Fruit fly (Drosophila melanogaster) whole organism, embryonic: ENCODE measurements around the gene sti.

Experiments
- B-H2 ChIP-seq: fragments of 200-800 bp; sonication (Bioruptor generic); optimal IDR thresholded peaks from 2 replicates; lab custom pipeline; 2018; ENCODE audit warnings: missing biosample characterization, mild to moderate bottlenecking, missing genetic modification characterization
- CG10274 ChIP-seq: fragments of 200-800 bp; sonication (Bioruptor generic); optimal IDR thresholded peaks from 3 replicates; lab custom pipeline; 2017; ENCODE audit warnings: missing biosample characterization, mild to moderate bottlenecking, missing genetic modification characterization
- CG10959 ChIP-seq: fragments of 200-800 bp; sonication (Bioruptor generic); IDR thresholded peaks from 2 replicates; pipeline ENCODE4 v1.3.6; 2022; ENCODE audit warnings: missing biosample characterization, missing genetic modification characterization
- CG10979 ChIP-seq: fragments of 200-800 bp; sonication (Bioruptor generic); optimal IDR thresholded peaks from 2 replicates; lab custom pipeline; 2018; ENCODE audit warnings: missing biosample characterization, mild to moderate bottlenecking, missing genetic modification characterization, moderate library complexity
- CG12071 ChIP-seq: fragments of 200-800 bp; sonication (Bioruptor generic); optimal IDR thresholded peaks from 3 replicates; lab custom pipeline; 2018; ENCODE audit warnings: missing biosample characterization, mild to moderate bottlenecking, missing genetic modification characterization
- CG12744 ChIP-seq: fragments of 200-800 bp; sonication (Bioruptor generic); optimal IDR thresholded peaks from 2 replicates; lab custom pipeline; 2016; ENCODE audit warnings: missing biosample characterization, missing genetic modification characterization
- CG13296 ChIP-seq: fragments of 200-800 bp; sonication (Bioruptor generic); optimal IDR thresholded peaks from 3 replicates; lab custom pipeline; 2018; ENCODE audit warnings: missing biosample characterization, mild to moderate bottlenecking, missing genetic modification characterization
- CG14860 ChIP-seq: fragments of 200-800 bp; sonication (Bioruptor generic); IDR thresholded peaks from 3 replicates; pipeline ENCODE4 v1.3.6; 2022; ENCODE audit warnings: missing biosample characterization, missing genetic modification characterization; ENCODE audit not compliant: partially characterized antibody
- CG15269 ChIP-seq: fragments of 200-800 bp; sonication (Bioruptor generic); optimal IDR thresholded peaks from 2 replicates; lab custom pipeline; 2018; ENCODE audit warnings: missing biosample characterization, mild to moderate bottlenecking, missing genetic modification characterization, moderate library complexity
- CG15601 ChIP-seq: fragments of 200-800 bp; sonication (Bioruptor generic); optimal IDR thresholded peaks from 3 replicates; lab custom pipeline; 2019; ENCODE audit warnings: missing biosample characterization, mild to moderate bottlenecking, missing genetic modification characterization, moderate library complexity
- CG17612 ChIP-seq: fragments of 200-800 bp; sonication (Bioruptor generic); IDR thresholded peaks from 2 replicates; pipeline ENCODE4 v1.3.6; 2022; ENCODE audit warnings: missing biosample characterization, missing genetic modification characterization
- CG17829 ChIP-seq: fragments of 200-800 bp; optimal IDR thresholded peaks from 2 replicates; lab custom pipeline; 2019; ENCODE audit warnings: missing biosample characterization, mild to moderate bottlenecking, missing genetic modification characterization, moderate library complexity
- CG30020 ChIP-seq: fragments of 200-800 bp; optimal IDR thresholded peaks from 2 replicates; lab custom pipeline; 2019; ENCODE audit warnings: missing biosample characterization, mild to moderate bottlenecking, missing genetic modification characterization, moderate library complexity
- CG4282 ChIP-seq: fragments of 200-800 bp; sonication (Bioruptor generic); optimal IDR thresholded peaks from 2 replicates; lab custom pipeline; 2016; ENCODE audit warnings: missing biosample characterization, missing genetic modification characterization
- CG6791 ChIP-seq: fragments of 200-800 bp; sonication (Bioruptor generic); IDR thresholded peaks from 3 replicates; pipeline ENCODE4 v1.3.6; 2022; ENCODE audit warnings: missing biosample characterization, missing genetic modification characterization; ENCODE audit not compliant: partially characterized antibody
- CG7786 ChIP-seq: fragments of 200-800 bp; sonication (Bioruptor generic); optimal IDR thresholded peaks from 2 replicates; lab custom pipeline; 2016; ENCODE audit warnings: missing biosample characterization, missing genetic modification characterization
- CG7839 ChIP-seq: fragments of 200-800 bp; sonication (Bioruptor generic); optimal IDR thresholded peaks from 3 replicates; lab custom pipeline; 2018; ENCODE audit warnings: missing biosample characterization, mild to moderate bottlenecking, missing genetic modification characterization, moderate library complexity
- CG7928 ChIP-seq: fragments of 200-800 bp; sonication (Bioruptor generic); optimal IDR thresholded peaks from 2 replicates; lab custom pipeline; 2017; ENCODE audit warnings: missing biosample characterization, mild to moderate bottlenecking, missing genetic modification characterization
- CG8089 ChIP-seq: fragments of 200-800 bp; sonication (Bioruptor generic); optimal IDR thresholded peaks from 3 replicates; lab custom pipeline; 2016; ENCODE audit warnings: missing biosample characterization, missing genetic modification characterization
- CG8478 ChIP-seq: fragments of >200 bp; optimal IDR thresholded peaks from 2 replicates; lab custom pipeline; 2018
- CG8765 ChIP-seq: fragments of 200-800 bp; sonication (Bioruptor generic); IDR thresholded peaks from 2 replicates; pipeline ENCODE4 v1.3.6; 2022; ENCODE audit warnings: missing biosample characterization, missing genetic modification characterization
- CG9727 ChIP-seq: fragments of 200-800 bp; sonication (Bioruptor generic); optimal IDR thresholded peaks from 3 replicates; lab custom pipeline; 2017; ENCODE audit warnings: missing biosample characterization, mild to moderate bottlenecking, missing genetic modification characterization
- CG9797 ChIP-seq: fragments of 200-800 bp; sonication (Bioruptor generic); optimal IDR thresholded peaks from 3 replicates; lab custom pipeline; 2018; ENCODE audit warnings: missing biosample characterization, mild to moderate bottlenecking, missing genetic modification characterization
- Dek ChIP-seq: fragments of 200-800 bp; sonication (Bioruptor generic); optimal IDR thresholded peaks from 3 replicates; lab custom pipeline; 2019; ENCODE audit warnings: missing biosample characterization, mild to moderate bottlenecking, missing genetic modification characterization, moderate library complexity
- ERR ChIP-seq: fragments of 200-800 bp; sonication (Bioruptor generic); optimal IDR thresholded peaks from 2 replicates; lab custom pipeline; 2016; ENCODE audit warnings: missing biosample characterization, missing genetic modification characterization
- GATAe ChIP-seq: fragments of 200-800 bp; sonication (Bioruptor generic); conservative IDR thresholded peaks from 2 replicates; pipeline ENCODE4 v1.3.6; 2022; ENCODE audit warnings: missing biosample characterization, missing genetic modification characterization
- H15 ChIP-seq: fragments of 200-800 bp; sonication (Bioruptor generic); IDR thresholded peaks from 3 replicates; pipeline ENCODE4 v1.3.6; 2022; ENCODE audit warnings: missing biosample characterization, missing genetic modification characterization
- HLH4C ChIP-seq: fragments of 200-800 bp; sonication (Bioruptor generic); IDR thresholded peaks from 3 replicates; pipeline ENCODE4 v1.3.6; 2022; ENCODE audit warnings: missing biosample characterization, missing genetic modification characterization; ENCODE audit not compliant: partially characterized antibody
- Jarid2 ChIP-seq: fragments of 200-800 bp; sonication (Bioruptor generic); optimal IDR thresholded peaks from 3 replicates; lab custom pipeline; 2017; ENCODE audit warnings: mild to moderate bottlenecking, missing biosample characterization, missing genetic modification reagents, missing genetic modification characterization
- Lim3 ChIP-seq: fragments of 200-800 bp; sonication (Bioruptor generic); IDR thresholded peaks from 2 replicates; pipeline ENCODE4 v1.3.6; 2022; ENCODE audit warnings: missing biosample characterization, missing genetic modification characterization
- MBD-R2 ChIP-seq: fragments of 200-800 bp; sonication (Bioruptor generic); IDR thresholded peaks from 2 replicates; pipeline ENCODE4 v1.3.6; 2022; ENCODE audit warnings: missing biosample characterization, missing genetic modification characterization
- Pdp1 ChIP-seq, 2 experiments: fragments of 200-800 bp; sonication (Bioruptor generic); optimal IDR thresholded peaks; 3 replicates each; lab custom pipeline; 2016; ENCODE audit warnings: missing biosample characterization in 2 of 2, missing genetic modification characterization in 2 of 2, mild to moderate bottlenecking in 1 of 2, moderate library complexity in 1 of 2
- Sin3A ChIP-seq: fragments of >200 bp; optimal IDR thresholded peaks from 2 replicates; lab custom pipeline; 2018
- Sry-δ ChIP-seq: fragments of 200-800 bp; sonication (Bioruptor generic); optimal IDR thresholded peaks from 2 replicates; lab custom pipeline; 2016; ENCODE audit warnings: missing biosample characterization, missing genetic modification characterization
- TFAM ChIP-seq: fragments of 200-800 bp; sonication (Bioruptor generic); optimal IDR thresholded peaks from 2 replicates; lab custom pipeline; 2017; ENCODE audit warnings: missing biosample characterization, missing genetic modification characterization, inconsistent platforms
- Tbp ChIP-seq: fragments of >200 bp; optimal IDR thresholded peaks from 2 replicates; lab custom pipeline; 2018; ENCODE audit warnings: missing biosample characterization, missing genetic modification characterization
- Usf ChIP-seq: fragments of 200-800 bp; sonication (Bioruptor generic); optimal IDR thresholded peaks from 2 replicates; lab custom pipeline; 2017; ENCODE audit warnings: missing genotype, missing biosample characterization, missing genetic modification characterization
- YL-1 ChIP-seq: fragments of 200-800 bp; sonication (Bioruptor generic); optimal IDR thresholded peaks from 3 replicates; lab custom pipeline; 2017; ENCODE audit warnings: missing biosample characterization, mild to moderate bottlenecking, missing genetic modification characterization
- crol ChIP-seq: fragments of 200-800 bp; sonication (Bioruptor generic); IDR thresholded peaks from 2 replicates; pipeline ENCODE4 v1.3.6; 2022; ENCODE audit warnings: missing biosample characterization, missing genetic modification characterization
- cwo ChIP-seq: fragments of 200-800 bp; sonication (Bioruptor generic); optimal IDR thresholded peaks from 3 replicates; lab custom pipeline; 2017; ENCODE audit warnings: missing biosample characterization, missing genetic modification characterization, mild to moderate bottlenecking, moderate library complexity, missing genetic modification reagents
- gcm ChIP-seq: fragments of 200-800 bp; sonication (Bioruptor generic); optimal IDR thresholded peaks from 2 replicates; lab custom pipeline; 2019; ENCODE audit warnings: missing biosample characterization, mild to moderate bottlenecking, missing genetic modification characterization, moderate library complexity
- hbn ChIP-seq: fragments of 200-800 bp; sonication (Bioruptor generic); IDR thresholded peaks from 2 replicates; pipeline ENCODE4 v1.3.6; 2022; ENCODE audit warnings: missing biosample characterization, missing genetic modification characterization; ENCODE audit not compliant: partially characterized antibody
- lola ChIP-seq, 3 experiments: fragments of >200 bp in 2 of 3; fragments of 200-800 bp in 1 of 3; sonication (Bioruptor generic) in 1 of 3; optimal IDR thresholded peaks; 2 replicates each; lab custom pipeline; 2017 to 2019; ENCODE audit warnings: missing biosample characterization in 3 of 3, missing genetic modification characterization in 3 of 3, mild to moderate bottlenecking in 1 of 3, moderate library complexity in 1 of 3
- lov ChIP-seq, 2 experiments: fragments of 200-800 bp in 1 of 2; fragments of >200 bp in 1 of 2; sonication (Bioruptor generic) in 1 of 2; IDR thresholded peaks in 1 of 2; optimal IDR thresholded peaks in 1 of 2; 2 replicates in 1 of 2; 3 replicates in 1 of 2; pipeline versions ENCODE4 v1.3.6 to Lab custom; 2017 to 2022; ENCODE audit warnings: missing biosample characterization in 1 of 2, missing genetic modification characterization in 1 of 2
- luna ChIP-seq: fragments of 200-800 bp; sonication (Bioruptor generic); optimal IDR thresholded peaks from 2 replicates; lab custom pipeline; 2016; ENCODE audit warnings: missing biosample characterization, missing genetic modification characterization
- maf-S ChIP-seq: fragments of 200-800 bp; sonication (Bioruptor generic); optimal IDR thresholded peaks from 2 replicates; lab custom pipeline; 2016; ENCODE audit warnings: missing biosample characterization, missing genetic modification characterization
- odd ChIP-seq: fragments of 200-800 bp; sonication (Bioruptor generic); optimal IDR thresholded peaks from 2 replicates; lab custom pipeline; 2017; ENCODE audit warnings: missing biosample characterization, mild to moderate bottlenecking, missing genetic modification characterization
- tx ChIP-seq: fragments of 200-800 bp; sonication (Bioruptor generic); optimal IDR thresholded peaks from 2 replicates; lab custom pipeline; 2016; ENCODE audit warnings: missing biosample characterization, missing genetic modification characterization
- vvl ChIP-seq: fragments of 200-800 bp; sonication (Bioruptor generic); IDR thresholded peaks from 2 replicates; pipeline ENCODE4 v1.3.6; 2022; ENCODE audit warnings: missing biosample characterization, missing genetic modification characterization
- zf30C ChIP-seq: fragments of 200-800 bp; sonication (Bioruptor generic); optimal IDR thresholded peaks from 3 replicates; lab custom pipeline; 2018; ENCODE audit warnings: missing biosample characterization, mild to moderate bottlenecking, missing genetic modification characterization

Gene sti

dm6 chr3L:12523941-12524340 is 9.3 kb upstream of the sti start, which contains the start of the genes ver and Gcn5 (continued):
- TF ChIP-seq Lim3 (GFP tag; lab: Robert Waterston, UW) (peak; percentile 57; the same call in 1 of the 2 replicates), CG12744 (GFP tag; lab: Kevin White, UChicago) (peak; percentile 82), CG7786 (peak; percentile 80), odd (GFP tag; lab: Kevin White, UChicago) (peak; percentile 82), B-H2 (GFP tag; lab: Kevin White, UChicago) (peak; percentile 86), CG7928 (peak; percentile 79), lola (GFP tag; optimal IDR thresholded peaks at IDR 0.05; lab: Kevin White, UChicago) (peak in 1 of 3 experiments; percentile 86), CG8478 (lab: Kevin White, UChicago) (no peak), hbn (GFP tag; lab: Robert Waterston, UW) (no peak), CG9727 (GFP tag; lab: Kevin White, UChicago) (peak; percentile 94), tx (GFP tag; lab: Kevin White, UChicago) (peak; percentile 83), CG8765 (peak; percentile 86), GATAe (0 out of 2 replicates have a peak, but pooled peaks have one; percentile 60), YL-1 (peak; percentile 97), Usf (GFP tag; lab: Kevin White, UChicago) (peak; percentile 86), CG7839 (tag; lab: Kevin White, UChicago) (peak; percentile 93), CG15601 (tag; lab: Kevin White, UChicago) (peak; percentile 87), CG10959 (GFP tag; lab: Robert Waterston, UW) (peak; percentile 85), cwo (peak; percentile 87), CG17829 (tag; lab: Kevin White, UChicago) (peak; percentile 91), Jarid2 (GFP tag; lab: Kevin White, UChicago) (peak; percentile 61), CG8089 (GFP tag; lab: Kevin White, UChicago) (peak; percentile 70), maf-S (GFP tag; lab: Kevin White, UChicago) (peak; percentile 81), Dek (tag; lab: Kevin White, UChicago) (peak; percentile 92), CG17612 (GFP tag; lab: Robert Waterston, UW) (peak; percentile 81), lov (optimal IDR thresholded peaks at IDR 0.05; lab: Kevin White, UChicago) (no peak), lov (GFP tag; IDR thresholded peaks at IDR 0.05; lab: Robert Waterston, UW) (peak; percentile 90), CG13296 (GFP tag; lab: Kevin White, UChicago) (peak; percentile 92), luna (GFP tag; lab: Kevin White, UChicago) (peak; percentile 82), TFAM (GFP tag; lab: Kevin White, UChicago) (peak; percentile 53), crol (0 out of 2 replicates have a peak, but pooled peaks have one; percentile 18), zf30C (GFP tag; lab: Kevin White, UChicago) (peak; percentile 50), ERR (GFP tag; lab: Kevin White, UChicago) (no peak), CG10979 (tag; lab: Kevin White, UChicago) (peak; percentile 87), Sry-δ (GFP tag; lab: Kevin White, UChicago) (peak; percentile 41), HLH4C (GFP tag; lab: Robert Waterston, UW) (no peak), CG12071 (peak; percentile 80), CG4282 (GFP tag; lab: Kevin White, UChicago) (peak; percentile 10), MBD-R2 (GFP tag; lab: Robert Waterston, UW) (peak; percentile 87), CG30020 (tag; lab: Kevin White, UChicago) (peak; percentile 72), gcm (GFP tag; lab: Kevin White, UChicago) (peak; percentile 88), H15 (GFP tag; lab: Robert Waterston, UW) (peak; percentile 94), CG6791 (GFP tag; lab: Robert Waterston, UW) (no peak), vvl (GFP tag; lab: Robert Waterston, UW) (peak; percentile 97), CG14860 (GFP tag; lab: Robert Waterston, UW) (no peak), CG15269 (tag; lab: Kevin White, UChicago) (peak; percentile 95), CG10274 (GFP tag; lab: Kevin White, UChicago) (peak; percentile 75), Pdp1 (GFP tag; optimal IDR thresholded peaks at IDR 0.05; lab: Kevin White, UChicago) (peak; percentile 85 to 86), Sin3A (lab: Kevin White, UChicago) (peak; percentile 31), Tbp (no peak), CG9797 (GFP tag; lab: Kevin White, UChicago) (peak; percentile 67)
